Worm (Caenorhabditis elegans): ENCODE measurements around the gene prx-13.

prx-13 gene

DNA sequence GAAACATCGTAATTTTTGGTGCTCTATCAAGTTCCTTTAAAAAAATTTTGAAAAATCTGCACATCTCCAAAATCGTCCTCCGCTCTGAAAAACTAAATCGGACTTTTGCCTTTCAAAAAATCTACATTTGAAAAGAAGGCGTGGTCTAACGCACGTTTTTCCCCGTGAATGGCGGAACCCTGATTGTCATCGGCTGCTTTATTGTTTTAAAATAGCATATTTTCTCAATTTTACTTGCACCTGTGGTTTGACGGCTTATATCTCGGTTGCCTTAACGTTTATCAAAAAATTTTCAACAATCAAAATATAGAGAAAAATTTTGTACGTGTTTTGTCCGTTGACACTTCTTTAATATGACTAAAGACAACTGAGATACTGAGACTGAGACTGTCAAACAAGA is 19.9 kb downstream of the prx-13 start:
- TF ChIP-seq hnd-1 (tag; optimal IDR thresholded peaks at IDR 0.05), result no peak
- no peak for TF ChIP-seq sea-1 (GFP tag; conservative IDR thresholded peaks at IDR 0.05)
- no peak for TF ChIP-seq tra-4 (tag; optimal IDR thresholded peaks at IDR 0.05)
- TF ChIP-seq hmbx-1 (tag; optimal IDR thresholded peaks at IDR 0.05), result no peak
- no peak for TF ChIP-seq ama-1 (optimal IDR thresholded peaks at IDR 0.05)
- no peak for TF ChIP-seq aly-1 (tag; optimal IDR thresholded peaks at IDR 0.05)
- TF ChIP-seq flt-1 (GFP tag; IDR thresholded peaks at IDR 0.05), result no peak
- TF ChIP-seq ets-7 (tag; optimal IDR thresholded peaks at IDR 0.05), result no peak
- no peak for TF ChIP-seq F13C5.2 (tag; optimal IDR thresholded peaks at IDR 0.05)
- TF ChIP-seq scrt-1 (GFP tag; IDR thresholded peaks at IDR 0.05), result no peak
- TF ChIP-seq tbx-37 (GFP tag; conservative IDR thresholded peaks at IDR 0.05), result no peak
- no peak for TF ChIP-seq tbx-11 (GFP tag; IDR thresholded peaks at IDR 0.05)
- TF ChIP-seq B0310.2 (tag; optimal IDR thresholded peaks at IDR 0.05), result no peak
- TF ChIP-seq ceh-36 (tag; optimal IDR thresholded peaks at IDR 0.05), result no peak
- no peak for TF ChIP-seq hmg-4 (GFP tag; optimal IDR thresholded peaks at IDR 0.05)
- no peak for TF ChIP-seq ceh-13 (GFP tag; optimal IDR thresholded peaks at IDR 0.05)

DNA sequence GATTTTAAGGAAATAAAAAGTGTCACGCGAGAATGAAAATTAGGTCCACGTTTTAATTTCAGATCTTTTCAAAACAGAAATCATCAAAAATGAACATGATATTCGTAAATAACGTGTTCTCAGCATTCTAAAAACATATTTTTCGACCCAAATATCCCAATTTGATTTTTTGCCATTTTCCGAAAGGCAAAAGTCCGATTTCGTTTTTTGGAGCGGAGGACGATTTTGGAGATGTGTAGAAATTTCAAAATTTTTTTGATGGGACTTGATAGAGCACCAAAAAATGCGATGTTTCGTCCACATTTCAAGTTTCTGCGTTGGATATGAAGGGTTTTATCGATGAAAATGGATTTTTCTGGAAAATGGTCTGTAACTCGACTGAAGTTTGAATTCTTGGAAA is 21.1 kb downstream of the prx-13 start:
- TF ChIP-seq flt-1 (GFP tag; IDR thresholded peaks at IDR 0.05) (no peak), aly-1 (tag; optimal IDR thresholded peaks at IDR 0.05) (no peak), ceh-36 (tag; optimal IDR thresholded peaks at IDR 0.05) (no peak), ceh-13 (GFP tag; optimal IDR thresholded peaks at IDR 0.05) (no peak), pes-1 (GFP tag; IDR thresholded peaks at IDR 0.05) (no peak), ets-7 (tag; optimal IDR thresholded peaks at IDR 0.05) (no peak), F13C5.2 (tag; optimal IDR thresholded peaks at IDR 0.05) (no peak), tbx-37 (GFP tag; conservative IDR thresholded peaks at IDR 0.05) (no peak), sea-1 (GFP tag; conservative IDR thresholded peaks at IDR 0.05) (no peak), ama-1 (optimal IDR thresholded peaks at IDR 0.05) (no peak), hnd-1 (tag; optimal IDR thresholded peaks at IDR 0.05) (no peak), hmg-4 (GFP tag; optimal IDR thresholded peaks at IDR 0.05) (no peak), scrt-1 (GFP tag; IDR thresholded peaks at IDR 0.05) (no peak), tbx-11 (GFP tag; IDR thresholded peaks at IDR 0.05) (no peak), hmbx-1 (tag; optimal IDR thresholded peaks at IDR 0.05) (no peak), B0310.2 (tag; optimal IDR thresholded peaks at IDR 0.05) (no peak), tra-4 (tag; optimal IDR thresholded peaks at IDR 0.05) (no peak)

DNA sequence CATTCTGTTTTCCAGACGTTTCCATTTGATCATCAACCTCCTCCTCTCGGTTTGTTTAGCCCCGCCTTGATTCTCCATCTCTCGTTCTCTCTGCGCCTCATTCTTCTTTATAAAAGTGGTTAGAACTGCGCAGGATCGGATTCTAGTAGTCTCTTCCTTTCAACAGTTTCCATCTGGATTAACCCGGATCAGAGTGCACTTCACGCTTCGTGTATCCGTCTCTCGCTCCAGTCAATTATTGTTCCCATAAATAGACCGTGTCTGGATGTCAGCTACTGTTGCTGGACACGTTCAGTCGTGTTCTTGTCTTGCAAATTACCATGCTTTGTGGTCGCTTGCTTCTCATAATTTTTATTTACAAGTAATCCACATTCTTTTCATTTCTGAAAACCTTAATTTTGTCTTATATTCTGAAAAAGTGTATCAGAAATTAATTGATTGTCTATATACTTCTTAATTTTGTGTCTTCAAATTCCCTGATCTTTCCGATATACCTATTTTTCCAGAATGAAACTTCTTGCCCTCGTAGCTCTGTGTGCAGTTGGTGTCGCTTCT is 23.1 kb downstream of the prx-13 start, which contains the start of gene F32A5.4:
Gene F32A5.4, plus strand, starts transcription at position 505 of the 555 bp plus-strand sequence.
- TF ChIP-seq tbx-37 (GFP tag; conservative IDR thresholded peaks at IDR 0.05), result no peak
- no peak for TF ChIP-seq hmbx-1 (tag; optimal IDR thresholded peaks at IDR 0.05)
- TF ChIP-seq hnd-1 (tag; optimal IDR thresholded peaks at IDR 0.05), result no peak
- TF ChIP-seq hmg-4 (GFP tag; optimal IDR thresholded peaks at IDR 0.05), result no peak
- no peak for TF ChIP-seq scrt-1 (GFP tag; IDR thresholded peaks at IDR 0.05)
- no peak for TF ChIP-seq pes-1 (GFP tag; IDR thresholded peaks at IDR 0.05)
- no peak for TF ChIP-seq ceh-36 (tag; optimal IDR thresholded peaks at IDR 0.05)
- TF ChIP-seq B0310.2 (tag; optimal IDR thresholded peaks at IDR 0.05), result no peak
- TF ChIP-seq ama-1 (optimal IDR thresholded peaks at IDR 0.05), result no peak
- no peak for TF ChIP-seq flt-1 (GFP tag; IDR thresholded peaks at IDR 0.05)

DNA sequence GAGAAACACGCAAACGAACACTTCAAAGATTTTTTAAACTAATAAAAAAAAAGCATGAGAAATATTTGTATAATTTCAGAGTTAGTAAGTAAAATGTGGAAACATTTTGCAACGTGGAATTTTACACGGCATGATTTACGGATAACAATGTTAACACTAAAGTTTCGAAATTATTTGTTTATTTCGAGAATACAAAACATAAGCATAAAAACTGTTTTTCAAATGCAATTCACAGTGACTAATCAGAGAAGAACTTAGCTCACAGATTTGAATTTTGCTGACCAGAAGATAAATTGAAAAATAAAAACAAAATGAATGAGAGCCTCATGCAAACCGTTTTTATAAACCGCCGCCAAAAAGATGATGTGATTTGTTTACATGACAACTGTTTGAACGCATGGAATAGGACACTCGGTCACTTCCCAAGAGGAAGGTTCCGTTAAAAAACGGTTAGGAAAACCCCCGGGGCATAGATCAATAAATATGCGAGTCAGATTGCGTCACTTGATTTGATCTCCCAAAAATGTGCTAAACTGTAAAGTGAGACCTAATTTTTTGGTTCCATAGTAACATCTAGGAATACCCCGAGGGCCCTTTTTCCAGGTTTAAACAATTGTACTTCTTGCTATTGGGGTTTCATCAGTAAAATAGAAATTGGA is 25.8 kb downstream of the prx-13 start, which contains the start of gene clh-3:
Gene clh-3, minus strand, starts transcription at position 51 of the 659 bp plus-strand sequence.
- TF ChIP-seq tbx-37 (GFP tag; conservative IDR thresholded peaks at IDR 0.05) (no peak), B0310.2 (tag; optimal IDR thresholded peaks at IDR 0.05) (no peak), ceh-13 (GFP tag; optimal IDR thresholded peaks at IDR 0.05) (no peak), ama-1 (optimal IDR thresholded peaks at IDR 0.05) (no peak), ets-7 (tag; optimal IDR thresholded peaks at IDR 0.05) (no peak), hmg-4 (GFP tag; optimal IDR thresholded peaks at IDR 0.05) (no peak), tra-4 (tag; optimal IDR thresholded peaks at IDR 0.05) (no peak), hmbx-1 (tag; optimal IDR thresholded peaks at IDR 0.05) (no peak), ceh-36 (tag; optimal IDR thresholded peaks at IDR 0.05) (no peak), pes-1 (GFP tag; IDR thresholded peaks at IDR 0.05) (no peak), scrt-1 (GFP tag; IDR thresholded peaks at IDR 0.05) (no peak), tbx-11 (GFP tag; IDR thresholded peaks at IDR 0.05) (no peak), flt-1 (GFP tag; IDR thresholded peaks at IDR 0.05) (no peak), sea-1 (GFP tag; conservative IDR thresholded peaks at IDR 0.05) (no peak), aly-1 (tag; optimal IDR thresholded peaks at IDR 0.05) (no peak)

DNA sequence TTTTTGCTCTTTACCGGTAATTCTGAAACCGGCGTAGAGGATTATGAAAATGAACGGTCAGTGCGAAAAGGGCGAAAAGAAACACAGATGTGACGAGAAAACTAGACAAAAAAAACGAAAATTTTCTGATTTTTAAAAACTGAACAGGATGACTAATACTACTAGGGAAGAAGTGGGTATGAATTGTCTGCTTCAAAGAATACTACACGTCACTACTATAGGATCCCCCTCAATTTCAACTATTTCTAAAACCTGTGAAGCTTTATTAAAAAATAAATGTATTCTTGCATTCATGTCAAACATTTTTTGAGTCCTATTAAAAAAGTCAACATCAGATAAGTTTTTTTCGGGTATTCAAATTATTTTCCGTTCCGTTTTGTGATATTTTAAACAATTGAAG is 27.7 kb downstream of the prx-13 start:
- no peak for TF ChIP-seq hnd-1 (tag; optimal IDR thresholded peaks at IDR 0.05)
- no peak for TF ChIP-seq ceh-13 (GFP tag; optimal IDR thresholded peaks at IDR 0.05)
- TF ChIP-seq flt-1 (GFP tag; IDR thresholded peaks at IDR 0.05), result no peak
- no peak for TF ChIP-seq ets-7 (tag; optimal IDR thresholded peaks at IDR 0.05)
- TF ChIP-seq F13C5.2 (tag; optimal IDR thresholded peaks at IDR 0.05), result no peak
- TF ChIP-seq ama-1 (optimal IDR thresholded peaks at IDR 0.05), result no peak
- TF ChIP-seq hmg-4 (GFP tag; optimal IDR thresholded peaks at IDR 0.05), result no peak
- TF ChIP-seq tbx-37 (GFP tag; conservative IDR thresholded peaks at IDR 0.05), result no peak
- TF ChIP-seq aly-1 (tag; optimal IDR thresholded peaks at IDR 0.05), result no peak
- TF ChIP-seq sea-1 (GFP tag; conservative IDR thresholded peaks at IDR 0.05), result no peak
- TF ChIP-seq hmbx-1 (tag; optimal IDR thresholded peaks at IDR 0.05), result no peak
- TF ChIP-seq pes-1 (GFP tag; IDR thresholded peaks at IDR 0.05), result no peak
- TF ChIP-seq scrt-1 (GFP tag; IDR thresholded peaks at IDR 0.05), result no peak
- no peak for TF ChIP-seq tbx-11 (GFP tag; IDR thresholded peaks at IDR 0.05)
- TF ChIP-seq ceh-36 (tag; optimal IDR thresholded peaks at IDR 0.05), result no peak
- no peak for TF ChIP-seq B0310.2 (tag; optimal IDR thresholded peaks at IDR 0.05)
- no peak for TF ChIP-seq tra-4 (tag; optimal IDR thresholded peaks at IDR 0.05)

DNA sequence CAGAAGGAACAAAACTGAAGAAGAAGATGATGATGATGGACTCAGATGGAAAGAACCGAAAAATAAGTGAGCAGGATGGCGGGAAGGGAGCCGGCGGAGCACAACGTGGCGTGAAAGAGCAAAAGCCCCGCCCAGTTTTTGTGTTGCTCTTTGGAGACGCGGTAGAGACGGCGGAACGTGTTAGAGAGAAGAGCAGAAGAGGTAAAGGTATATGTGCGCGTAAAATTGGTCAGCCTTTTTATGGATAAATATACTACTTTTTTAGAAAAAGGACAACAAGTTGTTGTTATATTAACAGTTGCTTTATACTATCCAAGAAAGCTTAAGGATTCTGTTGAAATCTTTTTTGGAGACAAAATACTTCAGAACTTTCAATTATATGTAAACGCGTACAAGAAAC is 34.8 kb downstream of the prx-13 start, which contains the start of gene E04F6.10:
Gene E04F6.10, minus strand, starts transcription at position 101 of the 400 bp plus-strand sequence.
- TF ChIP-seq ets-7 (tag; optimal IDR thresholded peaks at IDR 0.05) (no peak), ceh-36 (tag; optimal IDR thresholded peaks at IDR 0.05) (no peak), sea-1 (GFP tag; conservative IDR thresholded peaks at IDR 0.05) (no peak), hmbx-1 (tag; optimal IDR thresholded peaks at IDR 0.05) (no peak), B0310.2 (tag; optimal IDR thresholded peaks at IDR 0.05) (no peak), F13C5.2 (tag; optimal IDR thresholded peaks at IDR 0.05) (no peak), tbx-37 (GFP tag; conservative IDR thresholded peaks at IDR 0.05) (no peak), flt-1 (GFP tag; IDR thresholded peaks at IDR 0.05) (no peak), pes-1 (GFP tag; IDR thresholded peaks at IDR 0.05) (no peak), ama-1 (optimal IDR thresholded peaks at IDR 0.05) (no peak), tra-4 (tag; optimal IDR thresholded peaks at IDR 0.05) (no peak), aly-1 (tag; optimal IDR thresholded peaks at IDR 0.05) (no peak), tbx-11 (GFP tag; IDR thresholded peaks at IDR 0.05) (no peak), scrt-1 (GFP tag; IDR thresholded peaks at IDR 0.05) (no peak), hmg-4 (GFP tag; optimal IDR thresholded peaks at IDR 0.05) (no peak), ceh-13 (GFP tag; optimal IDR thresholded peaks at IDR 0.05) (no peak), hnd-1 (tag; optimal IDR thresholded peaks at IDR 0.05) (no peak)
